Worm (Caenorhabditis elegans) whole organism, L1 larva: Measurements from ENCODE around the gene C05D11.13.

Experiments
- blmp-1 ChIP-seq: fragments of 150-350 bp; optimal IDR thresholded peaks from 2 replicates; lab custom pipeline; 2014; ENCODE audit warnings: missing biosample characterization, missing genetic modification characterization
- ceh-8 ChIP-seq: fragments of 200-800 bp; sonication (Bioruptor generic); optimal IDR thresholded peaks from 2 replicates; lab custom pipeline; 2018; ENCODE audit warnings: mild to moderate bottlenecking, missing genetic modification characterization, moderate library complexity, missing compliant biosample characterization
- dpl-1 ChIP-seq, 3 experiments: fragments of 150-350 bp in 2 of 3; sonication (generic microtip) in 1 of 3; optimal IDR thresholded peaks; 2 replicates each; lab custom pipeline; 2014 to 2017; ENCODE audit warnings: missing biosample characterization in 3 of 3, missing genetic modification characterization in 3 of 3, missing genetic modification reagents in 3 of 3
- egl-27 ChIP-seq, 2 experiments: fragments of 150-350 bp in 1 of 2; sonication (generic microtip); optimal IDR thresholded peaks; 3 replicates each; lab custom pipeline; 2017 to 2018; ENCODE audit warnings: missing biosample characterization in 2 of 2, missing genetic modification characterization in 2 of 2, missing genetic modification reagents in 2 of 2
- mep-1 ChIP-seq: fragments of 150-350 bp; optimal IDR thresholded peaks from 2 replicates; lab custom pipeline; 2014; ENCODE audit warnings: missing biosample characterization, missing genetic modification characterization
- nhr-11 ChIP-seq: fragments of 150-350 bp; optimal IDR thresholded peaks from 2 replicates; lab custom pipeline; 2014; ENCODE audit warnings: missing biosample characterization, missing genetic modification characterization
- nhr-12 ChIP-seq: sonication (generic microtip); optimal IDR thresholded peaks from 2 replicates; lab custom pipeline; 2017; ENCODE audit warnings: missing biosample characterization, missing genetic modification characterization
- nhr-19 ChIP-seq: fragments of 200-800 bp; sonication (Bioruptor generic); conservative IDR thresholded peaks from 2 replicates; pipeline ENCODE4 v1.3.6; 2022; ENCODE audit warnings: missing genetic modification characterization, missing compliant biosample characterization
- nhr-85 ChIP-seq: sonication (generic microtip); peaks from one replicate; lab custom pipeline; 2016; ENCODE audit warnings: missing genetic modification characterization, inconsistent platforms, missing compliant biosample characterization
- snpc-4 ChIP-seq: fragments of 150-350 bp; optimal IDR thresholded peaks from 2 replicates; lab custom pipeline; 2014; ENCODE audit warnings: missing biosample characterization, missing genetic modification characterization
- unc-30 ChIP-seq: sonication (generic microtip); optimal IDR thresholded peaks from 2 replicates; lab custom pipeline; 2017; ENCODE audit warnings: missing biosample characterization, missing genetic modification characterization
- ztf-11 ChIP-seq, 2 experiments: sonication (generic microtip); optimal IDR thresholded peaks; 2 replicates each; lab custom pipeline; 2016 to 2017; ENCODE audit warnings: missing genetic modification characterization in 2 of 2, missing biosample characterization in 1 of 2, missing compliant biosample characterization in 1 of 2
- ztf-4 ChIP-seq: fragments of 150-350 bp; optimal IDR thresholded peaks from 2 replicates; lab custom pipeline; 2014; ENCODE audit warnings: missing biosample characterization, missing genetic modification characterization

- no peak for TF ChIP-seq nhr-11
- TF ChIP-seq snpc-4 (tag; lab: Kevin White, UChicago) = no peak
- TF ChIP-seq nhr-85 (tag; lab: Kevin White, UChicago) = no peak
- TF ChIP-seq unc-30 (tag; lab: Kevin White, UChicago) = no peak
- TF ChIP-seq ztf-4 (tag; lab: Kevin White, UChicago) = no peak
- no peak for TF ChIP-seq egl-27 (tag; optimal IDR thresholded peaks at IDR 0.05; lab: Kevin White, UChicago)
- TF ChIP-seq nhr-19 (GFP tag; lab: Robert Waterston, UW) = peak; percentile 42
- no peak for TF ChIP-seq nhr-12 (tag; lab: Kevin White, UChicago)
- no peak for TF ChIP-seq ztf-11 (tag; optimal IDR thresholded peaks at IDR 0.05; lab: Kevin White, UChicago)
- TF ChIP-seq dpl-1 (GFP tag; optimal IDR thresholded peaks at IDR 0.05; lab: Kevin White, UChicago) = no peak
- peak; percentile 32 for TF ChIP-seq mep-1 (tag; lab: Kevin White, UChicago)
- peak; percentile 50 for TF ChIP-seq blmp-1
- no peak for TF ChIP-seq ceh-8 (GFP tag; lab: Kevin White, UChicago)
Observed at ce11 chrIII:6420201-6420600, 24.2 kb downstream of the C05D11.13 start.
